Fruit fly (Drosophila melanogaster) whole organism, adult: Measurements from ENCODE around the gene rumi.

Experiments used
- CG11617 ChIP-seq: fragments of 200-800 bp; sonication (Bioruptor generic); optimal IDR thresholded peaks from 2 replicates; lab custom pipeline; 2017; ENCODE audit warnings: mild to moderate bottlenecking, missing biosample characterization, missing genetic modification reagents, missing genetic modification characterization
- CG12768 ChIP-seq: fragments of 200-800 bp; sonication (Bioruptor generic); optimal IDR thresholded peaks from 2 replicates; lab custom pipeline; 2017; ENCODE audit warnings: missing biosample characterization, missing genetic modification characterization, mild to moderate bottlenecking, moderate library complexity, missing genetic modification reagents
- CG14711 ChIP-seq: fragments of 200-800 bp; sonication (Bioruptor generic); optimal IDR thresholded peaks from 2 replicates; lab custom pipeline; 2018; ENCODE audit warnings: missing biosample characterization, mild to moderate bottlenecking, missing genetic modification characterization, moderate library complexity
- CG1620 ChIP-seq: fragments of 200-800 bp; sonication (Bioruptor generic); optimal IDR thresholded peaks from 2 replicates; lab custom pipeline; 2016; ENCODE audit warnings: missing biosample characterization, missing genetic modification characterization
- CG33017 ChIP-seq: fragments of 200-800 bp; sonication (Bioruptor generic); optimal IDR thresholded peaks from 2 replicates; lab custom pipeline; 2018; ENCODE audit warnings: missing biosample characterization, mild to moderate bottlenecking, missing genetic modification characterization, moderate library complexity
- CG5204 ChIP-seq: fragments of 200-800 bp; sonication (Bioruptor generic); optimal IDR thresholded peaks from 2 replicates; lab custom pipeline; 2016; ENCODE audit warnings: missing biosample characterization, missing genetic modification characterization
- CG7045 ChIP-seq: fragments of 200-800 bp; sonication (Bioruptor generic); optimal IDR thresholded peaks from 2 replicates; lab custom pipeline; 2017; ENCODE audit warnings: missing biosample characterization, mild to moderate bottlenecking, missing genetic modification characterization
- CG7101 ChIP-seq: fragments of 200-800 bp; sonication (Bioruptor generic); optimal IDR thresholded peaks from 2 replicates; lab custom pipeline; 2018; ENCODE audit warnings: missing biosample characterization, mild to moderate bottlenecking, missing genetic modification characterization, moderate library complexity
- Clk ChIP-seq: fragments of 200-800 bp; sonication (Bioruptor generic); optimal IDR thresholded peaks from 2 replicates; lab custom pipeline; 2017; ENCODE audit warnings: missing biosample characterization, missing genetic modification characterization
- Crg-1 ChIP-seq: fragments of 200-800 bp; sonication (Bioruptor generic); optimal IDR thresholded peaks from 2 replicates; lab custom pipeline; 2016; ENCODE audit warnings: missing biosample characterization, missing genetic modification characterization
- Hr96 ChIP-seq: fragments of 200-800 bp; sonication (Bioruptor generic); optimal IDR thresholded peaks from 2 replicates; lab custom pipeline; 2016; ENCODE audit warnings: missing biosample characterization, missing genetic modification characterization
- Mnt ChIP-seq: fragments of 200-800 bp; sonication (Bioruptor generic); optimal IDR thresholded peaks from 2 replicates; lab custom pipeline; 2016; ENCODE audit warnings: missing biosample characterization, mild to moderate bottlenecking, missing genetic modification characterization
- bab1 ChIP-seq: fragments of 200-800 bp; sonication (Bioruptor generic); optimal IDR thresholded peaks from 3 replicates; lab custom pipeline; 2019; ENCODE audit warnings: missing biosample characterization, mild to moderate bottlenecking, missing genetic modification characterization, moderate library complexity
- cic ChIP-seq: fragments of 200-800 bp; sonication (Bioruptor generic); optimal IDR thresholded peaks from 2 replicates; lab custom pipeline; 2017; ENCODE audit warnings: missing biosample characterization, mild to moderate bottlenecking, missing genetic modification characterization, moderate library complexity
- cnc ChIP-seq, 2 experiments: fragments of >200 bp; optimal IDR thresholded peaks; 2 replicates each; lab custom pipeline; 2017
- kay ChIP-seq: fragments of 200-800 bp; sonication (Bioruptor generic); peaks from one replicate; lab custom pipeline; 2016; ENCODE audit warnings: missing biosample characterization, missing genetic modification characterization, borderline replicate concordance
- ovo ChIP-seq: fragments of 200-800 bp; sonication (Bioruptor generic); optimal IDR thresholded peaks from 2 replicates; lab custom pipeline; 2016; ENCODE audit warnings: missing biosample characterization, missing genetic modification characterization
- pad ChIP-seq: fragments of 200-800 bp; sonication (Bioruptor generic); optimal IDR thresholded peaks from 3 replicates; lab custom pipeline; 2017; ENCODE audit warnings: missing biosample characterization, missing genetic modification characterization, mild to moderate bottlenecking, moderate library complexity, missing genetic modification reagents
- tj ChIP-seq: fragments of 200-800 bp; sonication (Bioruptor generic); optimal IDR thresholded peaks from 3 replicates; lab custom pipeline; 2017; ENCODE audit warnings: missing biosample characterization, mild to moderate bottlenecking, missing genetic modification characterization, moderate library complexity
- toe ChIP-seq: fragments of 200-800 bp; sonication (Bioruptor generic); optimal IDR thresholded peaks from 2 replicates; lab custom pipeline; 2016; ENCODE audit warnings: missing biosample characterization, missing genetic modification characterization

Gene rumi

dm6 chr3R:22727456-22727833 lies 23.0 kb downstream of the rumi start:
- TF ChIP-seq cic (GFP tag; lab: Kevin White, UChicago) (peak; percentile 8), ovo (GFP tag; lab: Kevin White, UChicago) (peak; percentile 86), Crg-1 (no peak), tj (GFP tag; lab: Kevin White, UChicago) (peak; percentile 4), pad (GFP tag; lab: Kevin White, UChicago) (peak; percentile 88)

DNA sequence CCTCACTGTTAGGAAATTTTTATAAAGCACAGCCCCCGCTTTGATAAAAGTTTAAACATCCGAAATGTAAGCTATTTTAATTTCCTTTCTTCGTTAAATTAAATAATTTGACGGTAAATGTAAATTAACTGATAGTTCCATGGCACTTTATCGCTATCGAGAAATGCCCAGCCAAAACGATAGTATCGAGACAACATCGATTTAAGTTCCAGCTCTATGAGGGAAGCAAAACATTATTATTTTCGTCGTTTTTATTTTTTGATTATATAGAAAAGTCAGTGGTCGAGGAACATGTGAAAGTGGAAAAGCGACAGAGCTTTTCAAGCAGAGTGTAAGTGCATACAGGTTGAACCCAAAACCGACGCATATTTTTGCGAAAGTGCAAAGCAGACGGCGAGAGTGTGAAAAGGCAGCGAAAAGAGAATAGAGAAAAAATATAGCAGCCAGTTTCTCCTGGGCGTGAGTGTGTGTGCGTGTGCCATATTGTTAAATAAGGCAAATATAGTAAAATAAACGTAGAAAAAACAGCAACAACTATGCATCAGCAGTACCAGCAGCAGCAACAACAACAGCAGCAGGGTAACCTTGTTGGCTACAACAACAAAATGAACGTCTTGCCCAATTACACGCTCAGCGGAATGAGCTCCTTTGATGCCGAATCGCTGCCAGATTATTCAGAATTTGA lies 23.5 kb downstream of the rumi start, which contains the start of gene CG45049:
Gene CG45049 (plus strand): TSS at position 197 of the 685 bp plus-strand sequence.
- no peak for TF ChIP-seq Crg-1
- no peak for TF ChIP-seq ovo (GFP tag; lab: Kevin White, UChicago)
- TF ChIP-seq CG12768: no peak
- peak; percentile 78 for TF ChIP-seq cic (GFP tag; lab: Kevin White, UChicago)
- no peak for TF ChIP-seq CG14711 (tag; lab: Kevin White, UChicago)
- TF ChIP-seq cnc (optimal IDR thresholded peaks at IDR 0.05; lab: Kevin White, UChicago): no peak
- TF ChIP-seq bab1 (GFP tag; lab: Kevin White, UChicago): peak; percentile 23
- no peak for TF ChIP-seq Mnt (GFP tag; lab: Kevin White, UChicago)
- TF ChIP-seq tj (GFP tag; lab: Kevin White, UChicago): peak; percentile 34
- TF ChIP-seq kay (GFP tag; lab: Kevin White, UChicago): no peak

dm6 chr3R:22726031-22726770 lies 24.2 kb downstream of the rumi start, which contains the start of gene RNF220:
Gene RNF220, minus strand, starts transcription at chr3R:22726414.
- TF ChIP-seq CG33017 (tag; lab: Kevin White, UChicago): no peak
- no peak for TF ChIP-seq Crg-1
- TF ChIP-seq cnc (optimal IDR thresholded peaks at IDR 0.05; lab: Kevin White, UChicago): no peak
- no peak for TF ChIP-seq tj (GFP tag; lab: Kevin White, UChicago)
- TF ChIP-seq kay (GFP tag; lab: Kevin White, UChicago): no peak
- TF ChIP-seq CG12768: no peak
- no peak for TF ChIP-seq CG14711 (tag; lab: Kevin White, UChicago)
- TF ChIP-seq CG5204 (GFP tag; lab: Kevin White, UChicago): no peak
- TF ChIP-seq bab1 (GFP tag; lab: Kevin White, UChicago): no peak
- TF ChIP-seq Mnt (GFP tag; lab: Kevin White, UChicago): peak; percentile 62
- no peak for TF ChIP-seq cic (GFP tag; lab: Kevin White, UChicago)
- peak; percentile 39 for TF ChIP-seq CG1620 (GFP tag; lab: Kevin White, UChicago)
- TF ChIP-seq CG7101 (tag; lab: Kevin White, UChicago): no peak

DNA sequence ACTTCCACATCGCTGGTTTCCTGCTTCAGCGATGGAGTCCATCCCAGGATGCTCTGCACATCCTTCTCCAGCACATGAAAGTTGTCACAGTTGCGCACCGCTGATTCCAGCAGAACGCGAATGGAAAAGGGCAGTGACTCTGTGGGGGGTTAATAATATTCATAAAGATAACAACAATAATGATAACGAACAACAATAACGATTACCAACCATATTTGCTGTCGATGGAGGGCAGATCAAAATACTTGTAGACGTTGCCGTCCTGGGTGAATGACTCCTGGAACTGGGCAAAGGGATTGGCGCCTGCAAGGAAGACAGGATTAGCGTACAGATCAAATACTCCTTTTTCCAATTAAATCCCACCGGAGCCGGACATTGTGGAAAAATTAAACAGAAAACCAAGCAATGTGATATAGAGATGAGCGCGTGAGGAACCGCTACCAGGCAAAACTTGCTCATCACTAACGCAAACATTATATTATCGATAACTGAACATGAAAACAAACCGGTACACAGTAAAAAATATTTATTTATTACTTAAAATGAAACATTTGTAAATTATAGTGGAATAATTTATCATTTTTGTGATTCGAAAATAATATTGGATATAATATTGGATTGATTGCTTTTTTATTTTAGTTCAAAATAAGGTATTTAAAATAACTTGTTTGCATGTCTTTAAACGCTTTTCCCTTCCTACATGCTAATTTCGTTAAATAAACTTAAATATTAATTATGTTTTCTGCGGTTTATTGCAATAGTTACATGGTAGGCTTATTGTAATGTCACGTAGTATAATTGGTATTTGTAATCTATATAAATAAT lies 26.0 kb downstream of the rumi start, which contains the start of gene Irp-1A:
Gene Irp-1A (minus strand): TSS at position 439 of the 825 bp plus-strand sequence.
- TF ChIP-seq CG11617 (GFP tag; lab: Kevin White, UChicago) (peak; percentile 68), cic (GFP tag; lab: Kevin White, UChicago) (peak; percentile 10), CG7045 (GFP tag; lab: Kevin White, UChicago) (peak; percentile 70), tj (GFP tag; lab: Kevin White, UChicago) (peak; percentile 39), Crg-1 (peak; percentile 7), pad (GFP tag; lab: Kevin White, UChicago) (peak; percentile 19), Hr96 (no peak), Clk (GFP tag; lab: Kevin White, UChicago) (no peak), Mnt (GFP tag; lab: Kevin White, UChicago) (peak; percentile 59), toe (peak; percentile 59), CG5204 (GFP tag; lab: Kevin White, UChicago) (no peak), CG14711 (tag; lab: Kevin White, UChicago) (peak; percentile 76), cnc (optimal IDR thresholded peaks at IDR 0.05; lab: Kevin White, UChicago) (no peak), bab1 (GFP tag; lab: Kevin White, UChicago) (peak; percentile 73), CG1620 (GFP tag; lab: Kevin White, UChicago) (peak; percentile 17), CG7101 (tag; lab: Kevin White, UChicago) (peak; percentile 74), ovo (GFP tag; lab: Kevin White, UChicago) (no peak), CG12768 (no peak), CG33017 (tag; lab: Kevin White, UChicago) (peak; percentile 77), kay (GFP tag; lab: Kevin White, UChicago) (no peak)

- TF ChIP-seq CG7045 (GFP tag; lab: Kevin White, UChicago): no peak
- TF ChIP-seq CG11617 (GFP tag; lab: Kevin White, UChicago): peak; percentile 27
- no peak for TF ChIP-seq cnc (optimal IDR thresholded peaks at IDR 0.05; lab: Kevin White, UChicago)
- TF ChIP-seq CG7101 (tag; lab: Kevin White, UChicago): peak; percentile 7
- no peak for TF ChIP-seq pad (GFP tag; lab: Kevin White, UChicago)
- peak; percentile 15 for TF ChIP-seq Mnt (GFP tag; lab: Kevin White, UChicago)
- peak; percentile 68 for TF ChIP-seq CG12768
- TF ChIP-seq kay (GFP tag; lab: Kevin White, UChicago): peak; percentile 99
- no peak for TF ChIP-seq CG33017 (tag; lab: Kevin White, UChicago)
- no peak for TF ChIP-seq CG14711 (tag; lab: Kevin White, UChicago)
- TF ChIP-seq toe: no peak
- peak; percentile 43 for TF ChIP-seq bab1 (GFP tag; lab: Kevin White, UChicago)
- no peak for TF ChIP-seq ovo (GFP tag; lab: Kevin White, UChicago)
- TF ChIP-seq tj (GFP tag; lab: Kevin White, UChicago): peak; percentile 17
- no peak for TF ChIP-seq Crg-1
- peak; percentile 29 for TF ChIP-seq Hr96
- TF ChIP-seq CG5204 (GFP tag; lab: Kevin White, UChicago): no peak
- no peak for TF ChIP-seq cic (GFP tag; lab: Kevin White, UChicago)
- TF ChIP-seq CG1620 (GFP tag; lab: Kevin White, UChicago): peak; percentile 9
- no peak for TF ChIP-seq Clk (GFP tag; lab: Kevin White, UChicago)
These were observed 29.5 kb downstream of the rumi start, which contains the start of gene wge for dm6 chr3R:22720808-22721306. Gene wge, minus strand, starts transcription at chr3R:22721150.
